Worm (Caenorhabditis elegans) whole organism, late embryonic: ENCODE results near the gene F28F8.7.

Source experiments
- K02D7.2 ChIP-seq: sonication (generic microtip); optimal IDR thresholded peaks from 2 replicates; lab custom pipeline; 2017; ENCODE audit warnings: mild to moderate bottlenecking, missing genetic modification characterization, missing compliant biosample characterization
- ceh-24 ChIP-seq: sonication (generic microtip); optimal IDR thresholded peaks from 2 replicates; lab custom pipeline; 2016; ENCODE audit warnings: mild to moderate bottlenecking, missing genetic modification characterization, missing compliant biosample characterization
- ceh-30 ChIP-seq: fragments of 150-350 bp; optimal IDR thresholded peaks from 2 replicates; lab custom pipeline; 2014; ENCODE audit warnings: missing biosample characterization, missing genetic modification characterization
- dve-1 ChIP-seq: sonication (generic microtip); optimal IDR thresholded peaks from 2 replicates; lab custom pipeline; 2017; ENCODE audit warnings: antibody characterized with exemption, mild to moderate bottlenecking, missing genetic modification characterization, missing compliant biosample characterization
- elt-2 ChIP-seq: sonication (generic microtip); optimal IDR thresholded peaks from 2 replicates; lab custom pipeline; 2016; ENCODE audit warnings: missing genetic modification reagents, missing genetic modification characterization, missing compliant biosample characterization
- fkh-10 ChIP-seq: fragments of 150-350 bp; optimal IDR thresholded peaks from 2 replicates; lab custom pipeline; 2014; ENCODE audit warnings: missing biosample characterization, missing genetic modification reagents, missing genetic modification characterization
- hlh-15 ChIP-seq: sonication (generic microtip); optimal IDR thresholded peaks from 2 replicates; lab custom pipeline; 2016; ENCODE audit warnings: missing genetic modification characterization, missing compliant biosample characterization
- pha-2 ChIP-seq: sonication (generic microtip); optimal IDR thresholded peaks from 2 replicates; lab custom pipeline; 2017; ENCODE audit warnings: mild to moderate bottlenecking, missing genetic modification characterization, missing compliant biosample characterization
- pqm-1 ChIP-seq: sonication (generic microtip); optimal IDR thresholded peaks from 2 replicates; lab custom pipeline; 2016; ENCODE audit warnings: missing genetic modification characterization, missing compliant biosample characterization
- tbx-2 ChIP-seq: sonication (generic microtip); optimal IDR thresholded peaks from 2 replicates; lab custom pipeline; 2016; ENCODE audit warnings: missing genetic modification characterization, missing compliant biosample characterization

ce11 chrV:15594573-15594972 is 4.2 kb upstream of the F28F8.7 start, which contains the start of gene fbxa-139:
- TF ChIP-seq fkh-10 (GFP tag; lab: Kevin White, UChicago) = no peak
- no peak for TF ChIP-seq ceh-24 (tag; lab: Kevin White, UChicago)
- TF ChIP-seq K02D7.2 (tag; lab: Kevin White, UChicago) = no peak
- TF ChIP-seq pqm-1 (tag; lab: Kevin White, UChicago) = no peak
- TF ChIP-seq pha-2 (tag; lab: Kevin White, UChicago) = no peak
- no peak for TF ChIP-seq elt-2 (tag; lab: Kevin White, UChicago)
- no peak for TF ChIP-seq dve-1 (tag; lab: Kevin White, UChicago)
- TF ChIP-seq tbx-2 (tag; lab: Kevin White, UChicago) = no peak
- no peak for TF ChIP-seq ceh-30 (tag; lab: Kevin White, UChicago)
- TF ChIP-seq hlh-15 (tag; lab: Kevin White, UChicago) = no peak
